Worm (Caenorhabditis elegans): ENCODE results near the gene W02H5.8.

The W02H5.8 gene

ce11 chrV:2671155-2671554 lies 18.7 kb upstream of the W02H5.8 start, which contains the start of gene kel-8:
Gene kel-8, plus strand, starts transcription at chrV:2671455.
- no peak for TF ChIP-seq fax-1 (tag; optimal IDR thresholded peaks at IDR 0.05)
- TF ChIP-seq fkh-10 (GFP tag; optimal IDR thresholded peaks at IDR 0.05): no peak
- no peak for TF ChIP-seq pha-4 (tag; optimal IDR thresholded peaks at IDR 0.05)
- TF ChIP-seq unc-3 (GFP tag; conservative IDR thresholded peaks at IDR 0.05): no peak
- no peak for TF ChIP-seq unc-3 (tag; optimal IDR thresholded peaks at IDR 0.05)
- TF ChIP-seq C38D4.7 (GFP tag; optimal IDR thresholded peaks at IDR 0.05): no peak
- no peak for TF ChIP-seq eyg-1 (tag; optimal IDR thresholded peaks at IDR 0.05)
- no peak for TF ChIP-seq pax-1 (tag; optimal IDR thresholded peaks at IDR 0.05)
- no peak for TF ChIP-seq ztf-16 (tag; optimal IDR thresholded peaks at IDR 0.05)
- TF ChIP-seq ceh-9 (tag; optimal IDR thresholded peaks at IDR 0.05): no peak
- no peak for TF ChIP-seq ceh-18 (tag; optimal IDR thresholded peaks at IDR 0.05)
- TF ChIP-seq tbx-7 (tag; optimal IDR thresholded peaks at IDR 0.05): no peak
- TF ChIP-seq unc-42 (tag; optimal IDR thresholded peaks at IDR 0.05): no peak
- no peak for TF ChIP-seq che-1 (tag; optimal IDR thresholded peaks at IDR 0.05)
- TF ChIP-seq ceh-14 (tag; optimal IDR thresholded peaks at IDR 0.05): no peak
- TF ChIP-seq ceh-45 (GFP tag; IDR thresholded peaks at IDR 0.05): no peak
- no peak for TF ChIP-seq ceh-2 (tag; optimal IDR thresholded peaks at IDR 0.05)
- TF ChIP-seq nhr-11 (tag; optimal IDR thresholded peaks at IDR 0.05): no peak
- no peak for TF ChIP-seq F13H6.1 (tag; optimal IDR thresholded peaks at IDR 0.05)
- TF ChIP-seq sox-2 (GFP tag; IDR thresholded peaks at IDR 0.05): no peak

ce11 chrV:2666600-2666999 lies 14.1 kb upstream of the W02H5.8 start, which contains the start of gene W02G9.4:
Gene W02G9.4, plus strand, starts transcription at chrV:2666900.
- TF ChIP-seq ceh-6 (GFP tag; optimal IDR thresholded peaks at IDR 0.05) (no peak), fkh-6 (tag; optimal IDR thresholded peaks at IDR 0.05) (no peak)

DNA sequence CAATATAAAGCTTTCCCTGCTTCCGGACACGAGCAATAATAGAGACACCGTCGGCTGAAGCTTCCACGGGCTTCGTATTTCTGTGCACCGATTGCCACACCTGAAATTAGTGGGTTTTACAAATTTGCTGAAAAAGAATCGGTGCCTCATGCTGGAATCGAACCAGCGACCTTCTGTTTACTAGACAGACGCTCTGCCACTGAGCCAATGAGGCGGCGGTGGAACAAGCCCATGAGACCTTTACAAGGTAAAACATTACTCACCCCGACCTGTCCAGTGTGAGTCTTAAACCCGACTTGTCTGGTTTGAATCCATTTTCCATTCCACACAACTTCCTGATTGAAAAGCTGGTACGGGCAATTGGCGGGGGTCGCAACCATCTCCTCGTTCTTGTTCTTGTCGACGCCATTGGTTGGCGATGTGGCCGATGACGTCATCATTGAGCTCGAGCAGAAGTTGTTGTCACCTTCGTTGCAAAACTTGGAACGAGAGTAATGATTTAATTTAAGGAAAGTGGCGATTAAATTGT lies 12.1 kb upstream of the W02H5.8 start, which contains the start of gene ndx-2:
TSS of gene ndx-2 (minus strand) at position 479 of the 529 bp plus-strand sequence.
- TF ChIP-seq T23F11.4 (GFP tag; optimal IDR thresholded peaks at IDR 0.05) (no peak), ceh-31 (tag; optimal IDR thresholded peaks at IDR 0.05) (no peak), ceh-22 (tag; optimal IDR thresholded peaks at IDR 0.05) (no peak), pat-9 (tag; optimal IDR thresholded peaks at IDR 0.05) (no peak), rnt-1 (tag; optimal IDR thresholded peaks at IDR 0.05) (no peak), ttx-3 (tag; optimal IDR thresholded peaks at IDR 0.05) (no peak), gmeb-2 (tag; optimal IDR thresholded peaks at IDR 0.05) (no peak), eyg-1 (tag; optimal IDR thresholded peaks at IDR 0.05) (no peak), C08G9.2 (tag; optimal IDR thresholded peaks at IDR 0.05) (no peak), C38D4.7 (GFP tag; optimal IDR thresholded peaks at IDR 0.05) (no peak), tbx-2 (tag; optimal IDR thresholded peaks at IDR 0.05) (no peak), ceh-19 (GFP tag; optimal IDR thresholded peaks at IDR 0.05) (no peak)

DNA sequence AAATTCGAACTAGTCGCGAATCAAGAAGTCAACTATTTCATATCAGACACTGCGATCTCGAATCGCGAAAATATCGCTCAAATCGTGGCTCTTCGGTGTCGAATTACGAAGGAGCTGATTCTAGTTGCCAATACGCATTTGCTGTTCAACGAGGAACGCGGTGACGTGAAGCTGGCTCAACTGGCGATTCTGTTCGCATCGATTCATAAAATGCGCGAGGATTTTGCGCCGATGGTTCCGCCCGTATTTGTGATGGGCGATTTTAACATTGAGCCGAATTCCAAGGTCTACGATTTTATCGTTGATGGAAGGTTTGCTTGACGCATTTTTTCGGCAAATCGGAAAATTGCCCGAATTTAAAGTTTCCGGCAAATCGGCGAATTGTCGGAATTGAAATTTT lies 8.0 kb upstream of the W02H5.8 start:
- no peak for TF ChIP-seq hlh-6 (tag; optimal IDR thresholded peaks at IDR 0.05)
- no peak for TF ChIP-seq ceh-2 (tag; optimal IDR thresholded peaks at IDR 0.05)
- no peak for TF ChIP-seq unc-3 (GFP tag; conservative IDR thresholded peaks at IDR 0.05)
- TF ChIP-seq unc-3 (tag; optimal IDR thresholded peaks at IDR 0.05): no peak
- TF ChIP-seq pag-3 (tag; optimal IDR thresholded peaks at IDR 0.05; ENCODE audit: borderline replicate concordance): no peak
- no peak for TF ChIP-seq pax-1 (tag; optimal IDR thresholded peaks at IDR 0.05)
- TF ChIP-seq F13H6.1 (tag; optimal IDR thresholded peaks at IDR 0.05): no peak
- TF ChIP-seq dve-1 (tag; optimal IDR thresholded peaks at IDR 0.05): no peak

DNA sequence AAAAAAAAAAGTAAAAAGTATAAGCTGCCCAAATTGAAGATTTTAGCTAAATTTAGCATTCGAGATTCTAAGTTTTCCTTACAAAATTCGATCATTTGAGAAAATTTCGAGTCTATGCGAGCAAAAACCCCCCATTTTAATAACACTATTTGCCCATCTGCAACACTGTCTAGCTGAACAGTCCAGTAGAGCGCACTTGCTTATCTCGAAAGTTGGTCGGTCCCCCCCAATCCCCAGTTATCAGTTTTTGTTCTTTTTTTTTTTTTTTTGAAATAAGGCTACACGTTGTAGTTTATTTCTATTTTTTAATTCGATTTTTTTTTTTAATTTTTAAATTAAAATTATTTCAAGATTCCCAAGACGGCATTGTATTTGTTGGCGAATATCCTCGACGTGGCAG lies 5.2 kb upstream of the W02H5.8 start:
- no peak for TF ChIP-seq pros-1 (tag; optimal IDR thresholded peaks at IDR 0.05)
- TF ChIP-seq ceh-18 (tag; optimal IDR thresholded peaks at IDR 0.05): no peak
- TF ChIP-seq hlh-30 (tag; optimal IDR thresholded peaks at IDR 0.05; ENCODE audit: insufficient read depth): no peak
- no peak for TF ChIP-seq unc-55 (GFP tag; optimal IDR thresholded peaks at IDR 0.05)
- TF ChIP-seq ceh-48 (tag; optimal IDR thresholded peaks at IDR 0.05): no peak
